In the genomic region with DNA sequence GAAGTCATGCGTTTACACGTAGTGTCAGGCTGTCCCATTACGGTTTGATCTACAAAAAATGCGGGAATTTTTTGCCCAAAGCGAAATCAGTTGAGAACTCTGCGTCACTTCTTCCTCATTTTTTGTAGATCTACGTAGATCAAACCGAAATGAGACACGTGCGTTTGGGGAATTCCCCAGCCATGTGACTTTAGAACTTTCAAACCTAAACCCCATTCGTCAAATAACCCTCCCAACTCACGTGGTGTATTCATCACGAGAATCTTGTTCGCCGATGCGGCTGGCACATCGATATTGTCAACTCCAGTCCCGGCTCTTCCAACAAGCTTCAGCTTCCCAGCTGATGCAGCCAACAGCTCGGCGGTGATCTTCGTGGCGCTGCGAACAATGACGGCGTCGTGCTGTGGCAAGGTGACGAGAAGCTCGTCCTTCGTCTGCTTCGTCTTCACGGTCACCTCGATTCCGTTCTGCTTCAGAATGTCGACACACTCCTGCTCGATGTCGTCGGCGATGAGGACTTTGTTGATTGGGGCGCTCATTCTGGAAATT, we compare ENCODE assay signal across 1 worm cellular context.
A peak's percentile ranks its signal among the peaks of the same experiment; 100 is the strongest.
TF ChIP-seq lines count a peak whose summit lies in the region.

A gene (minus strand): TSS at position 540 of the 549 bp plus-strand sequence.

TF ChIP-seq in whole organism, L4 larva, 104 proteins besides CTCF, POLR2A, EP300 and RAD21 (continued from another document):
- no peak for TF ChIP-seq mdl-1 (tag; optimal IDR thresholded peaks at IDR 0.05; lab: Kevin White, UChicago)
- TF ChIP-seq zfp-2 (tag; optimal IDR thresholded peaks at IDR 0.05; lab: Kevin White, UChicago) = no peak
- TF ChIP-seq lir-3 (tag; optimal IDR thresholded peaks at IDR 0.05; lab: Kevin White, UChicago) = no peak
- TF ChIP-seq hlh-30 (tag; optimal IDR thresholded peaks at IDR 0.05; lab: Kevin White, UChicago; ENCODE audit: insufficient read depth) = peak; percentile 51
- TF ChIP-seq lin-39 (tag; optimal IDR thresholded peaks at IDR 0.05; lab: Kevin White, UChicago) = no peak
- no peak for TF ChIP-seq arid-1 (GFP tag; conservative IDR thresholded peaks at IDR 0.05; lab: Robert Waterston, UW)
- no peak for TF ChIP-seq pqm-1 (tag; optimal IDR thresholded peaks at IDR 0.05; lab: Kevin White, UChicago)
- no peak for TF ChIP-seq nhr-102 (tag; optimal IDR thresholded peaks at IDR 0.05; lab: Kevin White, UChicago)
